Fruit fly (Drosophila melanogaster) whole organism, pupa: ENCODE results near the gene CG12811.

ENCODE experiments used
- CG10348 ChIP-seq: fragments of 200-800 bp; sonication (Bioruptor generic); IDR thresholded peaks from 2 replicates; pipeline ENCODE4 v1.3.6; 2022; ENCODE audit warnings: missing biosample characterization, missing genetic modification characterization
- CG12605 ChIP-seq: fragments of 200-800 bp; sonication (Bioruptor generic); IDR thresholded peaks from 2 replicates; pipeline ENCODE4 v1.3.6; 2022; ENCODE audit warnings: missing biosample characterization, missing genetic modification characterization
- CG13204 ChIP-seq: fragments of 200-800 bp; sonication (Bioruptor generic); optimal IDR thresholded peaks from 2 replicates; lab custom pipeline; 2018; ENCODE audit warnings: missing biosample characterization, mild to moderate bottlenecking, missing genetic modification characterization, moderate library complexity
- CG14655 ChIP-seq: fragments of 200-800 bp; sonication (Bioruptor generic); optimal IDR thresholded peaks from 3 replicates; lab custom pipeline; 2017; ENCODE audit warnings: mild to moderate bottlenecking, missing biosample characterization, missing genetic modification reagents, missing genetic modification characterization
- CG15710 ChIP-seq: fragments of 200-800 bp; sonication (Bioruptor generic); optimal IDR thresholded peaks from 2 replicates; lab custom pipeline; 2018; ENCODE audit warnings: missing biosample characterization, mild to moderate bottlenecking, missing genetic modification characterization, moderate library complexity
- CG17806 ChIP-seq: fragments of 200-800 bp; sonication (Bioruptor generic); optimal IDR thresholded peaks from 2 replicates; lab custom pipeline; 2018; ENCODE audit warnings: missing biosample characterization, mild to moderate bottlenecking, missing genetic modification characterization, moderate library complexity
- CG32121 ChIP-seq: fragments of 200-800 bp; sonication (Bioruptor generic); IDR thresholded peaks from 2 replicates; pipeline ENCODE4 v1.3.6; 2022; ENCODE audit warnings: missing biosample characterization, missing genetic modification characterization
- CG34367 ChIP-seq: fragments of 200-800 bp; sonication (Bioruptor generic); optimal IDR thresholded peaks from 2 replicates; lab custom pipeline; 2018; ENCODE audit warnings: missing biosample characterization, mild to moderate bottlenecking, missing genetic modification characterization
- CG4496 ChIP-seq: fragments of 200-800 bp; sonication (Bioruptor generic); IDR thresholded peaks from 3 replicates; pipeline ENCODE4 v1.3.6; 2022; ENCODE audit warnings: missing biosample characterization, missing genetic modification characterization
- CG8159 ChIP-seq: fragments of 200-800 bp; sonication (Bioruptor generic); optimal IDR thresholded peaks from 3 replicates; lab custom pipeline; 2018; ENCODE audit warnings: missing biosample characterization, mild to moderate bottlenecking, missing genetic modification characterization, moderate library complexity
- CG8301 ChIP-seq: fragments of 200-800 bp; sonication (Bioruptor generic); optimal IDR thresholded peaks from 2 replicates; lab custom pipeline; 2018; ENCODE audit warnings: missing biosample characterization, mild to moderate bottlenecking, missing genetic modification characterization
- CG9948 ChIP-seq: fragments of 200-800 bp; sonication (Bioruptor generic); optimal IDR thresholded peaks from 2 replicates; lab custom pipeline; 2018; ENCODE audit warnings: missing biosample characterization, mild to moderate bottlenecking, missing genetic modification characterization, moderate library complexity
- D1 ChIP-seq: fragments of 200-800 bp; sonication (Bioruptor generic); optimal IDR thresholded peaks from 2 replicates; lab custom pipeline; 2018; ENCODE audit warnings: missing biosample characterization, mild to moderate bottlenecking, missing genetic modification characterization, moderate library complexity
- EcR ChIP-seq: fragments of 200-800 bp; sonication (Bioruptor generic); optimal IDR thresholded peaks from 3 replicates; lab custom pipeline; 2019; ENCODE audit warnings: missing biosample characterization, missing genetic modification characterization, mild to moderate bottlenecking, moderate library complexity, missing genetic modification reagents
- Ets98B ChIP-seq: fragments of 200-800 bp; sonication (Bioruptor generic); IDR thresholded peaks from 2 replicates; pipeline ENCODE4 v1.3.6; 2022; ENCODE audit warnings: missing biosample characterization, missing genetic modification characterization
- Pif1A ChIP-seq: fragments of 200-800 bp; sonication (Bioruptor generic); optimal IDR thresholded peaks from 3 replicates; lab custom pipeline; 2016; ENCODE audit warnings: missing biosample characterization, missing genetic modification characterization
- Pif1B ChIP-seq: fragments of 200-800 bp; sonication (Bioruptor generic); optimal IDR thresholded peaks from 3 replicates; lab custom pipeline; 2016; ENCODE audit warnings: missing biosample characterization, missing genetic modification characterization
- Snoo ChIP-seq: fragments of 200-800 bp; sonication (Bioruptor generic); optimal IDR thresholded peaks from 3 replicates; lab custom pipeline; 2017; ENCODE audit warnings: missing biosample characterization, mild to moderate bottlenecking, missing genetic modification characterization, inconsistent platforms
- fd96Ca ChIP-seq: fragments of 200-800 bp; sonication (Bioruptor generic); IDR thresholded peaks from 3 replicates; pipeline ENCODE4 v1.3.6; 2022; ENCODE audit warnings: missing biosample characterization, missing genetic modification characterization
- gl ChIP-seq: fragments of 200-800 bp; sonication (Bioruptor generic); optimal IDR thresholded peaks from 2 replicates; lab custom pipeline; 2018; ENCODE audit warnings: missing biosample characterization, mild to moderate bottlenecking, missing genetic modification characterization
- rn ChIP-seq: fragments of 200-800 bp; sonication (Bioruptor generic); IDR thresholded peaks from 2 replicates; pipeline ENCODE4 v1.3.6; 2022; ENCODE audit warnings: missing biosample characterization, missing genetic modification characterization

Gene CG12811

dm6 chr3R:10048775-10048841 lies at the start of gene CG12811:
TSS of gene CG12811 (minus strand) at chr3R:10048797.
- TF ChIP-seq Pif1B (GFP tag; lab: Kevin White, UChicago) (no peak), CG8159 (tag; lab: Kevin White, UChicago) (no peak), EcR (GFP tag; lab: Kevin White, UChicago) (no peak), CG34367 (tag; lab: Kevin White, UChicago) (no peak), CG12605 (GFP tag; lab: Robert Waterston, UW) (no peak), gl (tag; lab: Kevin White, UChicago) (no peak)
- TF ChIP-seq, all 21 proteins: peak for 0

dm6 chr3R:10098296-10098675 lies 49.7 kb upstream of the CG12811 start:
- TF ChIP-seq CG4496 (GFP tag; lab: Robert Waterston, UW) (no peak), D1 (tag; lab: Kevin White, UChicago) (no peak)
- TF ChIP-seq, all 21 proteins: peak for 0

dm6 chr3R:10097531-10098295 lies 49.1 kb upstream of the CG12811 start:
- TF ChIP-seq CG12605 (GFP tag; lab: Robert Waterston, UW): 0 out of 2 replicates have a peak, but pooled peaks have one; percentile 8
- TF ChIP-seq gl (tag; lab: Kevin White, UChicago): no peak
- TF ChIP-seq Pif1A (GFP tag; lab: Kevin White, UChicago): no peak
- peak; percentile 55 for TF ChIP-seq EcR (GFP tag; lab: Kevin White, UChicago)
- TF ChIP-seq CG15710: no peak
- no peak for TF ChIP-seq rn (GFP tag; lab: Robert Waterston, UW)
- 0 out of 2 replicates have a peak, but pooled peaks have one; percentile 11 for TF ChIP-seq CG32121 (GFP tag; lab: Robert Waterston, UW)

dm6 chr3R:10095765-10096164 lies 47.2 kb upstream of the CG12811 start:
- TF ChIP-seq CG13204 (no peak), Pif1A (GFP tag; lab: Kevin White, UChicago) (no peak), Pif1B (GFP tag; lab: Kevin White, UChicago) (no peak), CG10348 (GFP tag; lab: Robert Waterston, UW) (no peak), CG32121 (GFP tag; lab: Robert Waterston, UW) (no peak), EcR (GFP tag; lab: Kevin White, UChicago) (no peak), Ets98B (GFP tag; lab: Robert Waterston, UW) (no peak), CG12605 (GFP tag; lab: Robert Waterston, UW) (no peak), D1 (tag; lab: Kevin White, UChicago) (no peak), CG15710 (no peak), gl (tag; lab: Kevin White, UChicago) (no peak), CG14655 (GFP tag; lab: Kevin White, UChicago) (no peak), Snoo (tag; lab: Kevin White, UChicago) (no peak), fd96Ca (no peak), CG17806 (tag; lab: Kevin White, UChicago) (no peak), CG4496 (GFP tag; lab: Robert Waterston, UW) (no peak), rn (GFP tag; lab: Robert Waterston, UW) (no peak), CG8159 (tag; lab: Kevin White, UChicago) (no peak)

dm6 chr3R:10095052-10095451 lies 46.5 kb upstream of the CG12811 start:
- TF ChIP-seq Snoo (tag; lab: Kevin White, UChicago) (no peak), CG32121 (GFP tag; lab: Robert Waterston, UW) (no peak), CG10348 (GFP tag; lab: Robert Waterston, UW) (no peak), CG34367 (tag; lab: Kevin White, UChicago) (no peak), EcR (GFP tag; lab: Kevin White, UChicago) (no peak), D1 (tag; lab: Kevin White, UChicago) (no peak), Pif1A (GFP tag; lab: Kevin White, UChicago) (no peak), CG12605 (GFP tag; lab: Robert Waterston, UW) (no peak), CG8301 (tag; lab: Kevin White, UChicago) (no peak), CG14655 (GFP tag; lab: Kevin White, UChicago) (no peak), rn (GFP tag; lab: Robert Waterston, UW) (no peak), gl (tag; lab: Kevin White, UChicago) (no peak), Ets98B (GFP tag; lab: Robert Waterston, UW) (no peak), CG15710 (no peak), CG9948 (no peak), CG4496 (GFP tag; lab: Robert Waterston, UW) (no peak), CG8159 (tag; lab: Kevin White, UChicago) (no peak), CG17806 (tag; lab: Kevin White, UChicago) (no peak)

dm6 chr3R:10093252-10094030 lies 44.8 kb upstream of the CG12811 start:
- peak; percentile 76 for TF ChIP-seq CG4496 (GFP tag; lab: Robert Waterston, UW)
- TF ChIP-seq Ets98B (GFP tag; lab: Robert Waterston, UW): peak; percentile 58; the same call in 1 of the 2 replicates
- peak; percentile 64; the same call in 1 of the 2 replicates for TF ChIP-seq CG12605 (GFP tag; lab: Robert Waterston, UW)
- no peak for TF ChIP-seq Snoo (tag; lab: Kevin White, UChicago)
- TF ChIP-seq EcR (GFP tag; lab: Kevin White, UChicago): peak; percentile 11
